Worm (Caenorhabditis elegans) whole organism, L4 larva: ENCODE measurements around the gene ets-8.

ENCODE experiments used
- F26F4.8 ChIP-seq: fragments of 200-800 bp; sonication (Bioruptor generic); conservative IDR thresholded peaks from 2 replicates; pipeline ENCODE4 v1.3.6; 2022; ENCODE audit warnings: missing genetic modification characterization, missing compliant biosample characterization
- F37D6.2 ChIP-seq: sonication (generic microtip); optimal IDR thresholded peaks from 2 replicates; lab custom pipeline; 2016; ENCODE audit warnings: mild to moderate bottlenecking, missing genetic modification characterization, missing compliant biosample characterization
- R02D3.7 ChIP-seq: fragments of 150-350 bp; sonication (generic microtip); optimal IDR thresholded peaks from 3 replicates; lab custom pipeline; 2014; ENCODE audit warnings: missing biosample characterization, missing genetic modification characterization
- Y105C5A.15 ChIP-seq: fragments of 200-800 bp; sonication (Bioruptor generic); IDR thresholded peaks from 2 replicates; pipeline ENCODE4 v1.3.6; 2022; ENCODE audit warnings: missing genetic modification characterization, missing compliant biosample characterization
- Y48G9A.11 ChIP-seq: fragments of 200-800 bp; sonication (Bioruptor generic); IDR thresholded peaks from 2 replicates; pipeline ENCODE4 v1.3.6; 2022; ENCODE audit warnings: missing genetic modification reagents, missing genetic modification characterization, missing compliant biosample characterization
- aha-1 ChIP-seq: fragments of 150-350 bp; peaks from one replicate; lab custom pipeline; 2014; ENCODE audit warnings: missing biosample characterization, missing genetic modification characterization
- ceh-20 ChIP-seq: fragments of 200-800 bp; sonication (Bioruptor generic); IDR thresholded peaks from 2 replicates; pipeline ENCODE4 v1.3.6; 2022; ENCODE audit warnings: missing genetic modification reagents, missing genetic modification characterization, missing compliant biosample characterization
- ceh-28 ChIP-seq: fragments of 150-350 bp; optimal IDR thresholded peaks from 2 replicates; lab custom pipeline; 2014; ENCODE audit warnings: missing biosample characterization, missing genetic modification reagents, missing genetic modification characterization
- ceh-32 ChIP-seq: sonication (generic microtip); optimal IDR thresholded peaks from 2 replicates; lab custom pipeline; 2016; ENCODE audit warnings: mild to moderate bottlenecking, missing genetic modification characterization, missing compliant biosample characterization; ENCODE audit not compliant: poor library complexity
- ctbp-1 ChIP-seq: fragments of 200-800 bp; sonication (Bioruptor generic); IDR thresholded peaks from 2 replicates; pipeline ENCODE4 v1.3.6; 2022; ENCODE audit warnings: missing genetic modification reagents, missing genetic modification characterization, missing compliant biosample characterization
- daf-16 ChIP-seq, 3 experiments: sonication (generic microtip); optimal IDR thresholded peaks; 2 replicates each; lab custom pipeline; 2016 to 2017; ENCODE audit warnings: missing genetic modification characterization in 3 of 3, missing genetic modification reagents in 3 of 3, mild to moderate bottlenecking in 2 of 3, missing compliant biosample characterization in 2 of 3, missing biosample characterization in 1 of 3, moderate library complexity in 1 of 3
- dmd-6 ChIP-seq: fragments of 200-800 bp; sonication (Bioruptor generic); IDR thresholded peaks from 2 replicates; pipeline ENCODE4 v1.3.6; 2022; ENCODE audit warnings: missing genetic modification reagents, missing genetic modification characterization, missing compliant biosample characterization
- dpl-1 ChIP-seq: fragments of 150-350 bp; optimal IDR thresholded peaks from 2 replicates; lab custom pipeline; 2014; ENCODE audit warnings: missing biosample characterization, missing genetic modification reagents, missing genetic modification characterization
- dve-1 ChIP-seq: sonication (generic microtip); optimal IDR thresholded peaks from 2 replicates; lab custom pipeline; 2017; ENCODE audit warnings: antibody characterized with exemption, mild to moderate bottlenecking, missing genetic modification characterization, missing compliant biosample characterization; ENCODE audit not compliant: insufficient read depth
- egl-27 ChIP-seq: sonication (generic microtip); optimal IDR thresholded peaks from 3 replicates; lab custom pipeline; 2017; ENCODE audit warnings: missing biosample characterization, missing genetic modification reagents, missing genetic modification characterization
- hlh-11 ChIP-seq: fragments of 200-800 bp; sonication (Bioruptor generic); optimal IDR thresholded peaks from 2 replicates; lab custom pipeline; 2018; ENCODE audit warnings: mild to moderate bottlenecking, missing genetic modification characterization, missing compliant biosample characterization
- hlh-30 ChIP-seq: sonication (generic microtip); optimal IDR thresholded peaks from 2 replicates; lab custom pipeline; 2017; ENCODE audit warnings: antibody characterized with exemption, mild to moderate bottlenecking, missing genetic modification characterization, missing compliant biosample characterization; ENCODE audit not compliant: insufficient read depth
- hmg-1.1 ChIP-seq: fragments of 200-800 bp; sonication (Bioruptor generic); IDR thresholded peaks from 2 replicates; pipeline ENCODE4 v1.3.6; 2022; ENCODE audit warnings: missing genetic modification reagents, missing genetic modification characterization, missing compliant biosample characterization
- lin-15B ChIP-seq: fragments of 150-350 bp; sonication (generic microtip); optimal IDR thresholded peaks from 3 replicates; lab custom pipeline; 2014; ENCODE audit warnings: missing biosample characterization, missing genetic modification characterization
- lin-29 ChIP-seq: fragments of 200-800 bp; sonication (Bioruptor generic); IDR thresholded peaks from 2 replicates; pipeline ENCODE4 v1.3.6; 2022; ENCODE audit warnings: missing genetic modification reagents, missing genetic modification characterization, missing compliant biosample characterization
- lin-38 ChIP-seq: fragments of 200-800 bp; sonication (Bioruptor generic); IDR thresholded peaks from 2 replicates; pipeline ENCODE4 v1.3.6; 2022; ENCODE audit warnings: missing genetic modification reagents, missing genetic modification characterization, missing compliant biosample characterization
- lin-39 ChIP-seq: fragments of 150-350 bp; optimal IDR thresholded peaks from 2 replicates; lab custom pipeline; 2014; ENCODE audit warnings: missing biosample characterization, missing genetic modification reagents, missing genetic modification characterization
- lir-3 ChIP-seq: sonication (generic microtip); optimal IDR thresholded peaks from 2 replicates; lab custom pipeline; 2016; ENCODE audit warnings: mild to moderate bottlenecking, missing genetic modification characterization, missing compliant biosample characterization
- lsy-2 ChIP-seq, 2 experiments: fragments of 150-350 bp in 1 of 2; sonication (generic microtip) in 1 of 2; optimal IDR thresholded peaks; 2 replicates each; lab custom pipeline; 2014 to 2017; ENCODE audit warnings: missing biosample characterization in 2 of 2, missing genetic modification characterization in 2 of 2
- madf-5 ChIP-seq, 2 experiments: fragments of 200-800 bp; sonication (Bioruptor generic); IDR thresholded peaks; 2 replicates each; pipeline ENCODE4 v1.3.6; 2022; ENCODE audit warnings: missing compliant biosample characterization in 2 of 2, missing genetic modification characterization in 2 of 2
- mdl-1 ChIP-seq, 2 experiments: fragments of 150-350 bp in 1 of 2; sonication (generic microtip) in 1 of 2; optimal IDR thresholded peaks; 2 replicates each; lab custom pipeline; 2014 to 2017; ENCODE audit warnings: missing biosample characterization in 2 of 2, missing genetic modification characterization in 2 of 2
- mdt-29 ChIP-seq: fragments of 200-800 bp; sonication (Bioruptor generic); IDR thresholded peaks from 2 replicates; pipeline ENCODE4 v1.3.6; 2022; ENCODE audit warnings: missing genetic modification reagents, missing genetic modification characterization, missing compliant biosample characterization
- mes-2 ChIP-seq: sonication (generic microtip); optimal IDR thresholded peaks from 2 replicates; lab custom pipeline; 2016; ENCODE audit warnings: missing genotype, mild to moderate bottlenecking, missing genetic modification characterization, missing compliant biosample characterization; ENCODE audit not compliant: poor library complexity, severe bottlenecking
- nhr-10 ChIP-seq: fragments of 150-350 bp; optimal IDR thresholded peaks from 2 replicates; lab custom pipeline; 2014; ENCODE audit warnings: missing biosample characterization, missing genetic modification characterization
- nhr-25 ChIP-seq: sonication (generic microtip); optimal IDR thresholded peaks from 2 replicates; lab custom pipeline; 2017; ENCODE audit warnings: missing genetic modification characterization, mild to moderate bottlenecking, missing compliant biosample characterization, antibody characterized with exemption, moderate library complexity, borderline replicate concordance; ENCODE audit not compliant: insufficient read depth
- nhr-28 ChIP-seq: fragments of 150-350 bp; optimal IDR thresholded peaks from 2 replicates; lab custom pipeline; 2014; ENCODE audit warnings: missing biosample characterization, missing genetic modification characterization
- nhr-77 ChIP-seq: fragments of 150-350 bp; optimal IDR thresholded peaks from 2 replicates; lab custom pipeline; 2014; ENCODE audit warnings: missing biosample characterization, missing genetic modification characterization
- php-3 ChIP-seq: fragments of 200-800 bp; sonication (Bioruptor generic); IDR thresholded peaks from 2 replicates; pipeline ENCODE4 v1.3.6; 2022; ENCODE audit warnings: missing genetic modification reagents, missing genetic modification characterization, missing compliant biosample characterization
- pqm-1 ChIP-seq: sonication (generic microtip); optimal IDR thresholded peaks from 2 replicates; lab custom pipeline; 2017; ENCODE audit warnings: missing biosample characterization, missing genetic modification characterization
- rbr-2 ChIP-seq: sonication (generic microtip); optimal IDR thresholded peaks from 2 replicates; lab custom pipeline; 2016; ENCODE audit warnings: missing genotype, missing genetic modification characterization, missing compliant biosample characterization
- saeg-2 ChIP-seq: fragments of 200-800 bp; sonication (Bioruptor generic); IDR thresholded peaks from 2 replicates; pipeline ENCODE4 v1.3.6; 2022; ENCODE audit warnings: missing genetic modification reagents, missing genetic modification characterization, missing compliant biosample characterization
- set-16 ChIP-seq: fragments of 200-800 bp; sonication (Bioruptor generic); IDR thresholded peaks from 2 replicates; pipeline ENCODE4 v1.3.6; 2022; ENCODE audit warnings: missing genetic modification reagents, missing genetic modification characterization, missing compliant biosample characterization
- skn-1 ChIP-seq: fragments of 150-350 bp; optimal IDR thresholded peaks from 2 replicates; lab custom pipeline; 2014; ENCODE audit warnings: missing biosample characterization, missing genetic modification characterization
- spr-3 ChIP-seq: fragments of 200-800 bp; sonication (Bioruptor generic); optimal IDR thresholded peaks from 2 replicates; lab custom pipeline; 2018; ENCODE audit warnings: mild to moderate bottlenecking, missing genetic modification characterization, missing compliant biosample characterization
- tag-97 ChIP-seq: fragments of 200-800 bp; sonication (Bioruptor generic); IDR thresholded peaks from 2 replicates; pipeline ENCODE4 v1.3.6; 2022; ENCODE audit warnings: missing genetic modification characterization, missing compliant biosample characterization
- zip-2 ChIP-seq: fragments of 150-350 bp; optimal IDR thresholded peaks from 2 replicates; lab custom pipeline; 2014; ENCODE audit warnings: missing biosample characterization, missing genetic modification characterization
- ztf-11 ChIP-seq: fragments of 150-350 bp; optimal IDR thresholded peaks from 2 replicates; lab custom pipeline; 2014; ENCODE audit warnings: missing biosample characterization, missing genetic modification characterization

Gene ets-8

DNA sequence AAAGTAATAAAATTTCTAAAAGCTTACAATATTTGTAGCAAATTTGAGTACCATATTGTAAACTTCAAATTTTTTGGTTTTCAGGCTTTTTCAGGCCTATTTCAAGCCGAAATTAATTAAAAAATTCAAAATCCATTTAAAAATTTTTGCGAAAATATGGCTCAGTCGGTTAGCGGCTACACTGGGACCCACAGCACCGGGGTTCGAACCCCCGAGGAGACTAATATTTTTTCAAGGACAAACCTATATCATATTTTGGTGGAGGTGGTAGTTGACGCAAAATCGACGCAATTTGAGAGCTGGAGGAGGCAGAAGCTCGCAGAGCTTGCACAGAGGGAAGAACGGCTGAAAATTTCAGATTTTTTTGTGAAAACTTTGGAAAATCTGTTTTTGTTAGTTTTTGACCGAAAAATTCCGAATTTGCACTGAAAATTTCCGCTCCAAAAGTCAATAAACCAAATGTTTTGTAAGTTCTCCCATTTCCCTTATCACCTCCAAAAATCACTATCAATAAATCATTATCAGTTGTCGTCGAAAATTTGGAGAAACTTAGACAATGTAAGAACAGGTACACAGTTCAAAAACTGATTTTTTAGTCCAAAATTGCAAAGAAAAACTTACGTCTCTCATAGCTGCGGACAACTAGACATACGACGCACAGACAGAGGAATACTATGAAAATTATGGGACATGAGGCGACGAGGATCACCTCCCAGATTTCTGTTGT, 11.7 kb downstream of the ets-8 start (continued):
- peak; percentile 25 for TF ChIP-seq hlh-11 (tag; lab: Kevin White, UChicago)
- no peak for TF ChIP-seq Y105C5A.15 (GFP tag; lab: Robert Waterston, UW)
- 0 out of 2 replicates have a peak, but pooled peaks have one; percentile 34 for TF ChIP-seq lin-38
- peak; percentile 78 for TF ChIP-seq dmd-6 (GFP tag; lab: Robert Waterston, UW)
- TF ChIP-seq tag-97 (GFP tag; lab: Robert Waterston, UW): no peak
- TF ChIP-seq ceh-20: peak; percentile 73
- TF ChIP-seq ceh-28 (tag; lab: Kevin White, UChicago): no peak
- TF ChIP-seq nhr-77 (tag; lab: Kevin White, UChicago): peak; percentile 4
- TF ChIP-seq aha-1 (tag; lab: Kevin White, UChicago): no peak

DNA sequence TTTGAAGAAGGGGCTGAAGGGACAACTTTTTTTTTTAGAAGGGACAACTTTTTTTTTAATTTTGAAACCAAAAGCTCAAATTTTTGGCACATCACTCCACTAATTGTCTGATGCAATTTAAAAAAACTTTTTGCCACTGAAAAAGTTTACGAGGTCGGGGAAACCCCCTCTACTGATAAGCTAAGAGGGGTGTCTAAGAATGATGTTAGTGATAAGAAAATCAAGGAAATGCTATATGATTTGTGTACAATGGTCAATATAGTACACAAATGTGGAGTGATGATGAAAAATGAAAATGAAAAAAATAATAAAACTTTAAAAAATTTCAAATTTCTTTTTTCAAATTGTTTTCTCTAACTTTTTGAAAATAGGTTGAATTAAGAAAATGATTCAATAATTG, 12.7 kb downstream of the ets-8 start:
- TF ChIP-seq hlh-11 (tag; lab: Kevin White, UChicago) (peak; percentile 59), nhr-77 (tag; lab: Kevin White, UChicago) (peak; percentile 26), zip-2 (tag; lab: Kevin White, UChicago) (no peak), mes-2 (tag; lab: Kevin White, UChicago) (no peak), mdt-29 (GFP tag; lab: Robert Waterston, UW) (no peak), nhr-28 (tag; lab: Kevin White, UChicago) (peak; percentile 92), Y48G9A.11 (GFP tag; lab: Robert Waterston, UW) (no peak), dmd-6 (GFP tag; lab: Robert Waterston, UW) (peak; percentile 86), F26F4.8 (GFP tag; lab: Robert Waterston, UW) (no peak), daf-16 (GFP tag; optimal IDR thresholded peaks at IDR 0.05; lab: Kevin White, UChicago) (no peak), daf-16 (tag; optimal IDR thresholded peaks at IDR 0.05; lab: Kevin White, UChicago) (peak; percentile 93), pqm-1 (tag; lab: Kevin White, UChicago) (peak; percentile 93), hlh-30 (tag; lab: Kevin White, UChicago) (no peak), mdl-1 (tag; optimal IDR thresholded peaks at IDR 0.05; lab: Kevin White, UChicago) (peak in 1 of 2 experiments; percentile 30), dve-1 (tag; lab: Kevin White, UChicago) (peak; percentile 45), skn-1 (tag; lab: Kevin White, UChicago) (no peak)

DNA sequence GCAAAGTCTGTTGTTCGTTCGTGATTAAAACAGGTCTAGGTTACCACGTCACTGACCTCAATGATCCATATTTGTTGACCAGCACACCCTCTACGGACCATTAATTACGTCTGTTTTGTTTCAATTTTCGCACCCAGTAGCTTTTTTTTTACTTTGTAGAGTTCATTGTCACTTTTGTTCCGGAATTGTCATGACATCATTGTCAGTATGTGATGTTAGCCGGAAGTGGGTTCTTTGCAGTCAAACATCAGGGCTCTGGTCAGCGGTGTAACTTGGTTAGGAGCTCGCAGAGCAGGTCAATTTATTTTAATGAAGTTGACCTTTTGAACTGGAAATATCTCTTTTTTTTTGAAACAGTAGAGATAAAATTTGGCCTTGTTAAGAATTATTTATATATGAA, 23.6 kb downstream of the ets-8 start, which contains the start of gene C44B12.6:
C44B12.6 (minus strand) TSS at position 101 of the 400 bp plus-strand sequence.
- TF ChIP-seq aha-1 (tag; lab: Kevin White, UChicago) (peak; percentile 38), lin-39 (no peak)

DNA sequence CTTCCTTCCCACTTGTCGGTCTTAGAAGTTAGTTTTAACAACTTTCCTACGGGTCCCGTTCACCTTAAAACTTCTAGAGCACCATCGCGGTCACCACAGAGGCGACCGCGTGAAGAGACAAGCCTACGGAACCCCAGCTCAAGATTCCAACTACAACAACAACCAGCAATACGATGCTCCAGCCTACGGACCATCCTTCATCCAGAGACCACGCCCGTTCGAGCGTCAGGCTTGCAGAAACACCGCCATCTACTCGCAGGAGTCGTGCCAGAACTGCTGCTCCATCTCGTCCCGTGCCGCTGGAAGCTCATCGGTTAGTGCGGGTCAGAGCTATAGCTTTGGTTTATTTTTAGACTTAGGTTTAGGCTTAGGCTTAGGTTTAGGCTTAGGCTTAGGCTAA, 32.4 kb downstream of the ets-8 start:
- TF ChIP-seq ctbp-1 (no peak), mdt-29 (GFP tag; lab: Robert Waterston, UW) (no peak), pqm-1 (tag; lab: Kevin White, UChicago) (no peak), set-16 (GFP tag; lab: Robert Waterston, UW) (peak; percentile 56; the same call in 1 of the 2 replicates), hmg-1.1 (no peak), lsy-2 (tag; optimal IDR thresholded peaks at IDR 0.05; lab: Kevin White, UChicago) (no peak), nhr-28 (tag; lab: Kevin White, UChicago) (no peak), ceh-32 (tag; lab: Kevin White, UChicago) (no peak), nhr-10 (tag; lab: Kevin White, UChicago) (no peak), lin-29 (GFP tag; lab: Robert Waterston, UW) (no peak), lin-15B (tag; lab: Kevin White, UChicago) (no peak), F37D6.2 (tag; lab: Kevin White, UChicago) (no peak), R02D3.7 (no peak), rbr-2 (tag; lab: Kevin White, UChicago) (no peak), lir-3 (no peak), egl-27 (no peak), ztf-11 (tag; lab: Kevin White, UChicago) (no peak), php-3 (GFP tag; lab: Robert Waterston, UW) (0 out of 2 replicates have a peak, but pooled peaks have one; percentile 9), lin-38 (no peak), spr-3 (GFP tag; lab: Kevin White, UChicago) (no peak), madf-5 (GFP tag; IDR thresholded peaks at IDR 0.05; lab: Robert Waterston, UW) (no peak), saeg-2 (GFP tag; lab: Robert Waterston, UW) (no peak), nhr-25 (tag; lab: Kevin White, UChicago) (no peak), dpl-1 (GFP tag; lab: Kevin White, UChicago) (no peak)
